Worm (Caenorhabditis elegans): ENCODE data around the gene Y57G11B.5.

Gene Y57G11B.5

DNA sequence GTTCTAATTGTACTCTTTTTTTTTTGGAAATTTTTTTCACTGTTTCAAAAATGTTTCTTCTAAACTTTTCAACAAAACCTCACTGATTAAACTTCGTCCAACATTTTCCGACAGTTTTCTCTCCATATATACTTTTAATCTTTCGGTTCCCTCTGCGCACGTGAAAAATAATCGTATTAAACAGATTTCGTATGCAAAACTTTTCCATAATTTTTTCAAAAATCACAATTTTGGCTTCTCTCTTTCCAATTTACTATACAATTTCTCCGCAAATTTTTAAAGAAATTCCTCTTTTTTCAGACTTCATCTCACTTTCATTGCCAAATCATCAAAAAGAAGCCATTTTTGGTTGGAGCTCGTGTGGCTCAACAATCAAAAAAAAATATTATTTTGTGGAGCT, 41.7 kb downstream of the Y57G11B.5 start, which contains the start of gene dmd-6:
Gene dmd-6 (plus strand): TSS at position 301 of the 400 bp plus-strand sequence.
- TF ChIP-seq lin-13 (tag; optimal IDR thresholded peaks at IDR 0.05): no peak
- TF ChIP-seq mls-2 (tag; optimal IDR thresholded peaks at IDR 0.05): no peak
- no peak for TF ChIP-seq ham-2 (GFP tag; optimal IDR thresholded peaks at IDR 0.05)
- TF ChIP-seq mep-1 (tag; optimal IDR thresholded peaks at IDR 0.05): no peak
- TF ChIP-seq ceh-39 (tag; optimal IDR thresholded peaks at IDR 0.05): no peak
- TF ChIP-seq drap-1 (GFP tag; optimal IDR thresholded peaks at IDR 0.05): no peak
- TF ChIP-seq ceh-83 (GFP tag; optimal IDR thresholded peaks at IDR 0.05): no peak
- TF ChIP-seq unc-120 (tag; optimal IDR thresholded peaks at IDR 0.05; ENCODE audit: poor library complexity, severe bottlenecking): no peak
- TF ChIP-seq blmp-1 (tag; optimal IDR thresholded peaks at IDR 0.05): no peak
- no peak for TF ChIP-seq cnd-1 (tag; optimal IDR thresholded peaks at IDR 0.05)
- no peak for TF ChIP-seq sptf-1 (tag; optimal IDR thresholded peaks at IDR 0.05)

DNA sequence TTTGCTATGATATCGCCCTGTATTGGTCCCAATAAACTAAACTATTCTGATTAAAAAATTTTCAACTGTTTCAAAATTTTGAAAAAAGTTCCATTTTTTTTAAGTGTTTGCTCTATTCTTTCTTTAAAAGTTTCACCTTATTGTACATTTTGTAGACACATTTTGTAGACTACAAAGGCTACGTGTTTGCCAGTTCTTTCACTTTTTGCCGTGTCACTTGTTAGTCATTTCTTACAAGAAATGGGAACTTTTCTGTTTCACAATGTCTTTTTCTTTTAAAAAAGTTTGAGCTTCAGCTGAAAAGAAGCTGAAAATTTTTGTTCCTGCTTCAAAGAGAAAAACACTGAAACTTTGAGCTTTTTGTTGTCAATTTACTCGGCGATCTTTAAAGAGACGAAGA, 42.4 kb downstream of the Y57G11B.5 start:
- TF ChIP-seq drap-1 (GFP tag; optimal IDR thresholded peaks at IDR 0.05) (no peak), pha-4 (tag; optimal IDR thresholded peaks at IDR 0.05) (no peak), ztf-11 (tag; optimal IDR thresholded peaks at IDR 0.05) (no peak), M03D4.4 (tag; optimal IDR thresholded peaks at IDR 0.05) (no peak), lin-32 (GFP tag; optimal IDR thresholded peaks at IDR 0.05) (no peak), hlh-1 (tag; optimal IDR thresholded peaks at IDR 0.05) (no peak), unc-120 (tag; optimal IDR thresholded peaks at IDR 0.05; ENCODE audit: poor library complexity, severe bottlenecking) (no peak), ceh-43 (GFP tag; optimal IDR thresholded peaks at IDR 0.05) (no peak), ces-1 (GFP tag; optimal IDR thresholded peaks at IDR 0.05) (no peak), elt-3 (tag; optimal IDR thresholded peaks at IDR 0.05) (no peak), unc-39 (tag; optimal IDR thresholded peaks at IDR 0.05) (no peak), mab-5 (tag; optimal IDR thresholded peaks at IDR 0.05) (no peak), lsy-2 (tag; optimal IDR thresholded peaks at IDR 0.05) (no peak), lin-13 (tag; optimal IDR thresholded peaks at IDR 0.05) (no peak), nhr-237 (tag; optimal IDR thresholded peaks at IDR 0.05) (no peak), nhr-76 (tag; optimal IDR thresholded peaks at IDR 0.05) (no peak), unc-62 (GFP tag; optimal IDR thresholded peaks at IDR 0.05) (no peak), ceh-39 (tag; optimal IDR thresholded peaks at IDR 0.05) (no peak)

DNA sequence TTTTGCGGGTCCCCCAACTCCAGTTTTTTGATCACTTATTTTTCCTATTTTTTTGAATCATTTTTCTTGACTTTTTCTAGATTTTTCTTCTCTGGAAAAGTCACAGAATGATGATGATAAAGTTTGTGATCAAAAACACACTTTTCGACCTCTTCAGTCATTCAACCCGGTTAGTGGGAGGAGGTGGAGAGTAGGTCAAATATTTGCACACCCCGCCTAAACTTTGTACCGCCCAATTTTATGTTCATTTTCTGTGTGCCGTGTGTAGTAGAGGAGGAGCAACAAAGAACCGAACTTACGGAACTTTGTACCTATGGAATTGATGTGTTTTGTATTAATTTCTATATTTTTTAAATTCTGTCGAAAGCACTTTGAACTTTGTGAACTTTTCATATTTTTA, 42.9 kb downstream of the Y57G11B.5 start:
- TF ChIP-seq pha-4 (tag; optimal IDR thresholded peaks at IDR 0.05): peak; percentile 34
- no peak for TF ChIP-seq elt-1 (tag; optimal IDR thresholded peaks at IDR 0.05; ENCODE audit: borderline replicate concordance, insufficient read depth)

DNA sequence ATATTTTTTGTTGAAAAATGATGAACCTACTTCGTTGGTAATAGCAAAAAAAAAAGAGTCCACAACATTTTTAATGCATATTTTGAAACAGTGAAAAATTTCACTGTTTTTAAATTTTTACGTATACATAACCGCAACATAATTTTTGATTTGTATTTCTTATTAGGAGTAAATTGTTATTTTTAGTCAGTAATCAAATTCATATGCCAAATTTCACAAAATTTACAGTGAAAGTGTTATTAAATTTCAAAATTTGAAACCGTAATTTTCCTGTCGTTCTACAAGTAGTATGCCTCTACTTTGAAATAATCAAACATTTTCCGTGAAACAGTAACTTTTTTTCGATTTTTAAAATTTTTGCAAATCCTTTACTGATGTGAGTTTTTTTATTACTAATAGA, 43.4 kb downstream of the Y57G11B.5 start:
- TF ChIP-seq nhr-76 (tag; optimal IDR thresholded peaks at IDR 0.05) (no peak), ceh-43 (GFP tag; optimal IDR thresholded peaks at IDR 0.05) (no peak)

DNA sequence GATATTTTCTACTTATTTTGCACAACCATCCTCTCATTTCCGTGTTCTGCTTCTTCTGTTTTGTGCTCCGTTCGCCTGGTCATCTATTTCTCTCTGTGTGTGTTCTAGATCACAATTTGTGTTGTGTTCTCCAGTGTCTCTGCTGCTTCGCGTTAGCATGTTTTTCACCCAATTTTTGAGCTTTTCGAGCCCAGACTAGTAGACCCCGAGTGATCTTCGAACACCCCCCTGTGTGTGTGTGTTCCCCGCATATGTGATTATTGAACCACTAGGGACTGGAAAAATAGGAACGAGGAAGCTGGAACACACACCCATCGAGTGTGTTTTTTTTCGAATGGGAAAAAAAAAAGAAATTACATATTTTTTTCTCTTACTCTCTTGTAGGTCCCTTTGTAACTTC, 43.9 kb downstream of the Y57G11B.5 start:
- TF ChIP-seq ceh-39 (tag; optimal IDR thresholded peaks at IDR 0.05): no peak
- TF ChIP-seq elt-3 (tag; optimal IDR thresholded peaks at IDR 0.05): no peak
- TF ChIP-seq drap-1 (GFP tag; optimal IDR thresholded peaks at IDR 0.05): no peak
- TF ChIP-seq pha-4 (tag; optimal IDR thresholded peaks at IDR 0.05): no peak
- TF ChIP-seq hlh-1 (tag; optimal IDR thresholded peaks at IDR 0.05): no peak
- TF ChIP-seq nhr-237 (tag; optimal IDR thresholded peaks at IDR 0.05): no peak
- TF ChIP-seq lsy-2 (tag; optimal IDR thresholded peaks at IDR 0.05): no peak
- no peak for TF ChIP-seq mls-2 (tag; optimal IDR thresholded peaks at IDR 0.05)
- no peak for TF ChIP-seq nhr-28 (tag; optimal IDR thresholded peaks at IDR 0.05)
- TF ChIP-seq ceh-43 (GFP tag; optimal IDR thresholded peaks at IDR 0.05): no peak
- no peak for TF ChIP-seq cnd-1 (tag; optimal IDR thresholded peaks at IDR 0.05)
- TF ChIP-seq nhr-12 (tag; optimal IDR thresholded peaks at IDR 0.05): no peak
- no peak for TF ChIP-seq mab-5 (tag; optimal IDR thresholded peaks at IDR 0.05)
- TF ChIP-seq nhr-76 (tag; optimal IDR thresholded peaks at IDR 0.05): no peak
- no peak for TF ChIP-seq unc-62 (GFP tag; optimal IDR thresholded peaks at IDR 0.05)
- no peak for TF ChIP-seq tbx-8 (GFP tag; optimal IDR thresholded peaks at IDR 0.05)
- TF ChIP-seq M03D4.4 (tag; optimal IDR thresholded peaks at IDR 0.05): no peak
- no peak for TF ChIP-seq ces-1 (GFP tag; optimal IDR thresholded peaks at IDR 0.05)

DNA sequence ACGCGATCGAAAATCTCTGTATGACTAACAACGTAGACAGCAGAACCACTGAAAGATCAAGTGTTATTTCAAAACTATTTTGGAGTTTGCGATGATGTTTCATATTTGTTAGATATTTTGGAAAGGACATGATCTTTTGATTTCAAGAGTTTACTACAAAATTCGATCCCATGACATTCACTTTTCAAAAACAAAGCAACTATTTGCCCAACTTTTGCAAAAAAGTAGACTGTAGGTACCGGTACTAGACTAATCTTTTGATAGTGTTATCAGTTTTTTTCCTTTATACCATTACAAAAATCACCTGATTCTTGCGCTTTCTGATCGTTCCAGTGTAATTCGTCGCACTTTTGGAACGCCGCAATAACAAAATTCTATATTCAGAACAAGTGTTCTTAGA, 45.4 kb downstream of the Y57G11B.5 start:
- TF ChIP-seq unc-62 (GFP tag; optimal IDR thresholded peaks at IDR 0.05) (no peak), mls-2 (tag; optimal IDR thresholded peaks at IDR 0.05) (no peak), sem-2 (GFP tag; optimal IDR thresholded peaks at IDR 0.05) (no peak), tbx-8 (GFP tag; optimal IDR thresholded peaks at IDR 0.05) (no peak), drap-1 (GFP tag; optimal IDR thresholded peaks at IDR 0.05) (no peak), ham-2 (GFP tag; optimal IDR thresholded peaks at IDR 0.05) (no peak), M03D4.4 (tag; optimal IDR thresholded peaks at IDR 0.05) (no peak), ceh-83 (GFP tag; optimal IDR thresholded peaks at IDR 0.05) (no peak), mep-1 (tag; optimal IDR thresholded peaks at IDR 0.05) (no peak), nhr-12 (tag; optimal IDR thresholded peaks at IDR 0.05) (no peak), sptf-1 (tag; optimal IDR thresholded peaks at IDR 0.05) (no peak), lsy-2 (tag; optimal IDR thresholded peaks at IDR 0.05) (no peak), mab-5 (tag; optimal IDR thresholded peaks at IDR 0.05) (no peak), nhr-237 (tag; optimal IDR thresholded peaks at IDR 0.05) (no peak), ceh-39 (tag; optimal IDR thresholded peaks at IDR 0.05) (no peak), cnd-1 (tag; optimal IDR thresholded peaks at IDR 0.05) (no peak), flh-1 (GFP tag; optimal IDR thresholded peaks at IDR 0.05) (no peak), elt-3 (tag; optimal IDR thresholded peaks at IDR 0.05) (no peak)

Data from whole organism, mixed stage, embryonic.